Worm (Caenorhabditis elegans) whole organism, L4 larva: ENCODE data around the gene Y25C1A.14.

Experiments used
- F26F4.8 ChIP-seq: fragments of 200-800 bp; sonication (Bioruptor generic); conservative IDR thresholded peaks from 2 replicates; pipeline ENCODE4 v1.3.6; 2022; ENCODE audit warnings: missing genetic modification characterization, missing compliant biosample characterization
- F37D6.2 ChIP-seq: sonication (generic microtip); optimal IDR thresholded peaks from 2 replicates; lab custom pipeline; 2016; ENCODE audit warnings: mild to moderate bottlenecking, missing genetic modification characterization, missing compliant biosample characterization
- R02D3.7 ChIP-seq: fragments of 150-350 bp; sonication (generic microtip); optimal IDR thresholded peaks from 3 replicates; lab custom pipeline; 2014; ENCODE audit warnings: missing biosample characterization, missing genetic modification characterization
- T20F7.1 ChIP-seq: fragments of 200-800 bp; sonication (Bioruptor generic); optimal IDR thresholded peaks from 2 replicates; lab custom pipeline; 2018; ENCODE audit warnings: mild to moderate bottlenecking, missing genetic modification characterization, missing compliant biosample characterization
- ZK337.2 ChIP-seq: fragments of 200-800 bp; sonication (Bioruptor generic); IDR thresholded peaks from 2 replicates; pipeline ENCODE4 v1.3.6; 2022; ENCODE audit warnings: missing genetic modification reagents, missing genetic modification characterization, missing compliant biosample characterization
- ama-1 ChIP-seq: fragments of 150-350 bp; optimal IDR thresholded peaks from 2 replicates; lab custom pipeline; 2014; ENCODE audit warnings: inconsistent platforms, mixed read lengths
- arid-1 ChIP-seq: fragments of 200-800 bp; sonication (Bioruptor generic); conservative IDR thresholded peaks from 2 replicates; pipeline ENCODE4 v1.3.6; 2022; ENCODE audit warnings: missing genetic modification reagents, missing genetic modification characterization, missing compliant biosample characterization
- ceh-20 ChIP-seq: fragments of 200-800 bp; sonication (Bioruptor generic); IDR thresholded peaks from 2 replicates; pipeline ENCODE4 v1.3.6; 2022; ENCODE audit warnings: missing genetic modification reagents, missing genetic modification characterization, missing compliant biosample characterization
- ceh-32 ChIP-seq: sonication (generic microtip); optimal IDR thresholded peaks from 2 replicates; lab custom pipeline; 2016; ENCODE audit warnings: mild to moderate bottlenecking, missing genetic modification characterization, missing compliant biosample characterization; ENCODE audit not compliant: poor library complexity
- ces-1 ChIP-seq: fragments of 150-350 bp; sonication (generic microtip); optimal IDR thresholded peaks from 4 replicates; lab custom pipeline; 2014; ENCODE audit warnings: missing biosample characterization, missing genetic modification reagents, missing genetic modification characterization
- cey-2 ChIP-seq: sonication (generic microtip); optimal IDR thresholded peaks from 3 replicates; lab custom pipeline; 2017; ENCODE audit warnings: missing genetic modification characterization, mild to moderate bottlenecking, missing compliant biosample characterization, antibody characterized with exemption, borderline replicate concordance; ENCODE audit not compliant: insufficient read depth
- daf-12 ChIP-seq: fragments of 150-350 bp; optimal IDR thresholded peaks from 2 replicates; lab custom pipeline; 2014; ENCODE audit warnings: missing biosample characterization, missing genetic modification reagents, missing genetic modification characterization
- duxl-1 ChIP-seq: sonication (generic microtip); optimal IDR thresholded peaks from 2 replicates; lab custom pipeline; 2016; ENCODE audit warnings: mild to moderate bottlenecking, missing genetic modification characterization, moderate library complexity, missing compliant biosample characterization; ENCODE audit not compliant: poor library complexity
- egl-27 ChIP-seq: sonication (generic microtip); optimal IDR thresholded peaks from 3 replicates; lab custom pipeline; 2017; ENCODE audit warnings: missing biosample characterization, missing genetic modification reagents, missing genetic modification characterization
- hlh-11 ChIP-seq: fragments of 200-800 bp; sonication (Bioruptor generic); optimal IDR thresholded peaks from 2 replicates; lab custom pipeline; 2018; ENCODE audit warnings: mild to moderate bottlenecking, missing genetic modification characterization, missing compliant biosample characterization
- hlh-30 ChIP-seq: sonication (generic microtip); optimal IDR thresholded peaks from 2 replicates; lab custom pipeline; 2017; ENCODE audit warnings: antibody characterized with exemption, mild to moderate bottlenecking, missing genetic modification characterization, missing compliant biosample characterization; ENCODE audit not compliant: insufficient read depth
- lin-1 ChIP-seq: fragments of 200-800 bp; sonication (Bioruptor generic); IDR thresholded peaks from 2 replicates; pipeline ENCODE4 v1.3.6; 2022; ENCODE audit warnings: missing genetic modification reagents, missing genetic modification characterization, missing compliant biosample characterization
- lin-29 ChIP-seq: fragments of 200-800 bp; sonication (Bioruptor generic); IDR thresholded peaks from 2 replicates; pipeline ENCODE4 v1.3.6; 2022; ENCODE audit warnings: missing genetic modification reagents, missing genetic modification characterization, missing compliant biosample characterization
- lin-38 ChIP-seq: fragments of 200-800 bp; sonication (Bioruptor generic); IDR thresholded peaks from 2 replicates; pipeline ENCODE4 v1.3.6; 2022; ENCODE audit warnings: missing genetic modification reagents, missing genetic modification characterization, missing compliant biosample characterization
- madf-5 ChIP-seq, 2 experiments: fragments of 200-800 bp; sonication (Bioruptor generic); IDR thresholded peaks; 2 replicates each; pipeline ENCODE4 v1.3.6; 2022; ENCODE audit warnings: missing compliant biosample characterization in 2 of 2, missing genetic modification characterization in 2 of 2
- mdl-1 ChIP-seq, 2 experiments: fragments of 150-350 bp in 1 of 2; sonication (generic microtip) in 1 of 2; optimal IDR thresholded peaks; 2 replicates each; lab custom pipeline; 2014 to 2017; ENCODE audit warnings: missing biosample characterization in 2 of 2, missing genetic modification characterization in 2 of 2
- mes-2 ChIP-seq: sonication (generic microtip); optimal IDR thresholded peaks from 2 replicates; lab custom pipeline; 2016; ENCODE audit warnings: missing genotype, mild to moderate bottlenecking, missing genetic modification characterization, missing compliant biosample characterization; ENCODE audit not compliant: poor library complexity, severe bottlenecking
- mxl-3 ChIP-seq: fragments of 200-800 bp; sonication (Bioruptor generic); optimal IDR thresholded peaks from 2 replicates; lab custom pipeline; 2018; ENCODE audit warnings: mild to moderate bottlenecking, missing genetic modification characterization, missing compliant biosample characterization
- nhr-111 ChIP-seq: fragments of 200-800 bp; sonication (Bioruptor generic); optimal IDR thresholded peaks from 2 replicates; lab custom pipeline; 2018; ENCODE audit warnings: mild to moderate bottlenecking, missing genetic modification characterization, missing compliant biosample characterization
- nhr-28 ChIP-seq: fragments of 150-350 bp; optimal IDR thresholded peaks from 2 replicates; lab custom pipeline; 2014; ENCODE audit warnings: missing biosample characterization, missing genetic modification characterization
- nhr-48 ChIP-seq: sonication (generic microtip); optimal IDR thresholded peaks from 2 replicates; lab custom pipeline; 2016; ENCODE audit warnings: mild to moderate bottlenecking, missing genetic modification characterization, missing compliant biosample characterization
- nhr-6 ChIP-seq: fragments of 150-350 bp; optimal IDR thresholded peaks from 2 replicates; lab custom pipeline; 2014; ENCODE audit warnings: missing biosample characterization, missing genetic modification characterization
- nhr-77 ChIP-seq: fragments of 150-350 bp; optimal IDR thresholded peaks from 2 replicates; lab custom pipeline; 2014; ENCODE audit warnings: missing biosample characterization, missing genetic modification characterization
- pha-4 ChIP-seq, 2 experiments: fragments of 150-350 bp in 1 of 2; fragments of 200-800 bp in 1 of 2; sonication (Bioruptor generic) in 1 of 2; IDR thresholded peaks in 1 of 2; optimal IDR thresholded peaks in 1 of 2; 2 replicates each; pipeline versions ENCODE4 v1.3.6 to Lab custom; 2014 to 2022; ENCODE audit warnings: missing genetic modification characterization in 2 of 2, missing genetic modification reagents in 2 of 2, missing biosample characterization in 1 of 2, missing compliant biosample characterization in 1 of 2
- php-3 ChIP-seq: fragments of 200-800 bp; sonication (Bioruptor generic); IDR thresholded peaks from 2 replicates; pipeline ENCODE4 v1.3.6; 2022; ENCODE audit warnings: missing genetic modification reagents, missing genetic modification characterization, missing compliant biosample characterization
- rbr-2 ChIP-seq: sonication (generic microtip); optimal IDR thresholded peaks from 2 replicates; lab custom pipeline; 2016; ENCODE audit warnings: missing genotype, missing genetic modification characterization, missing compliant biosample characterization
- sdz-12 ChIP-seq: fragments of 200-800 bp; sonication (Bioruptor generic); optimal IDR thresholded peaks from 2 replicates; lab custom pipeline; 2018; ENCODE audit warnings: mild to moderate bottlenecking, missing genetic modification characterization, missing compliant biosample characterization
- set-16 ChIP-seq: fragments of 200-800 bp; sonication (Bioruptor generic); IDR thresholded peaks from 2 replicates; pipeline ENCODE4 v1.3.6; 2022; ENCODE audit warnings: missing genetic modification reagents, missing genetic modification characterization, missing compliant biosample characterization
- spr-1 ChIP-seq: sonication (generic microtip); optimal IDR thresholded peaks from 2 replicates; lab custom pipeline; 2016; ENCODE audit warnings: mild to moderate bottlenecking, missing genetic modification characterization, missing compliant biosample characterization
- spr-3 ChIP-seq: fragments of 200-800 bp; sonication (Bioruptor generic); optimal IDR thresholded peaks from 2 replicates; lab custom pipeline; 2018; ENCODE audit warnings: mild to moderate bottlenecking, missing genetic modification characterization, missing compliant biosample characterization
- unc-62 ChIP-seq, 3 experiments: fragments of 150-350 bp in 1 of 3; sonication (generic microtip); optimal IDR thresholded peaks in 2 of 3; peaks in 1 of 3; 1 replicate in 1 of 3; 2 replicates in 2 of 3; lab custom pipeline; 2014 to 2017; ENCODE audit warnings: missing biosample characterization in 3 of 3, missing genetic modification characterization in 3 of 3, missing genetic modification reagents in 3 of 3, missing genotype in 1 of 3
- vab-7 ChIP-seq: fragments of 200-800 bp; sonication (Bioruptor generic); IDR thresholded peaks from 2 replicates; pipeline ENCODE4 v1.3.6; 2022; ENCODE audit warnings: missing genetic modification reagents, missing genetic modification characterization, missing compliant biosample characterization
- zfp-2 ChIP-seq: sonication (generic microtip); optimal IDR thresholded peaks from 2 replicates; lab custom pipeline; 2016; ENCODE audit warnings: mild to moderate bottlenecking, missing genetic modification characterization, missing compliant biosample characterization
- zfp-3 ChIP-seq: fragments of 200-800 bp; sonication (Bioruptor generic); conservative IDR thresholded peaks from 2 replicates; pipeline ENCODE4 v1.3.6; 2022; ENCODE audit warnings: missing genetic modification reagents, missing genetic modification characterization, missing compliant biosample characterization
- zip-11 ChIP-seq: fragments of 200-800 bp; sonication (Bioruptor generic); IDR thresholded peaks from 2 replicates; pipeline ENCODE4 v1.3.6; 2022; ENCODE audit warnings: missing genetic modification characterization, missing compliant biosample characterization

The Y25C1A.14 gene

ce11 chrII:3062222-3062621, 34.5 kb downstream of the Y25C1A.14 start (continued):
- TF ChIP-seq duxl-1 (tag; lab: Kevin White, UChicago) = peak; percentile 72
- TF ChIP-seq lin-1 = peak; percentile 83
- no peak for TF ChIP-seq nhr-111 (GFP tag; lab: Kevin White, UChicago)
- TF ChIP-seq hlh-11 = peak; percentile 36
- TF ChIP-seq hlh-30 (tag; lab: Kevin White, UChicago) = peak; percentile 69
- TF ChIP-seq spr-1 (tag; lab: Kevin White, UChicago) = no peak
- TF ChIP-seq nhr-48 (tag; lab: Kevin White, UChicago) = peak; percentile 14
- TF ChIP-seq ceh-20 (GFP tag; lab: Robert Waterston, UW) = peak; percentile 51; the same call in 1 of the 2 replicates
- TF ChIP-seq T20F7.1 (GFP tag; lab: Kevin White, UChicago) = no peak
- peak; percentile 62; the same call in 1 of the 2 replicates for TF ChIP-seq F26F4.8
- TF ChIP-seq madf-5 (GFP tag; IDR thresholded peaks at IDR 0.05; lab: Robert Waterston, UW) = peak; percentile 68 to 84; a peak in 2 of 4 replicates
- no peak for TF ChIP-seq R02D3.7 (tag; lab: Kevin White, UChicago)
- TF ChIP-seq egl-27 (tag; lab: Kevin White, UChicago) = no peak
- TF ChIP-seq arid-1 (GFP tag; lab: Robert Waterston, UW) = peak; percentile 65
- TF ChIP-seq vab-7 (GFP tag; lab: Robert Waterston, UW) = peak; percentile 75
- peak; percentile 69; the same call in 1 of the 2 replicates for TF ChIP-seq zfp-3
- peak; percentile 21 for TF ChIP-seq nhr-28 (tag; lab: Kevin White, UChicago)
- peak in 1 of 2 experiments; percentile 4 for TF ChIP-seq mdl-1 (tag; optimal IDR thresholded peaks at IDR 0.05; lab: Kevin White, UChicago)
- peak; percentile 75; the same call in 1 of the 2 replicates for TF ChIP-seq pha-4 (GFP tag; IDR thresholded peaks at IDR 0.05; lab: Robert Waterston, UW)
- no peak for TF ChIP-seq pha-4 (tag; optimal IDR thresholded peaks at IDR 0.05; lab: Kevin White, UChicago)
- peak; percentile 69 for TF ChIP-seq mes-2 (tag; lab: Kevin White, UChicago)

- TF ChIP-seq ces-1 (GFP tag; lab: Kevin White, UChicago) (no peak), sdz-12 (GFP tag; lab: Kevin White, UChicago) (peak; percentile 19), set-16 (GFP tag; lab: Robert Waterston, UW) (peak; percentile 83)
Observed at ce11 chrII:3061605-3062004, 35.2 kb downstream of the Y25C1A.14 start.

DNA sequence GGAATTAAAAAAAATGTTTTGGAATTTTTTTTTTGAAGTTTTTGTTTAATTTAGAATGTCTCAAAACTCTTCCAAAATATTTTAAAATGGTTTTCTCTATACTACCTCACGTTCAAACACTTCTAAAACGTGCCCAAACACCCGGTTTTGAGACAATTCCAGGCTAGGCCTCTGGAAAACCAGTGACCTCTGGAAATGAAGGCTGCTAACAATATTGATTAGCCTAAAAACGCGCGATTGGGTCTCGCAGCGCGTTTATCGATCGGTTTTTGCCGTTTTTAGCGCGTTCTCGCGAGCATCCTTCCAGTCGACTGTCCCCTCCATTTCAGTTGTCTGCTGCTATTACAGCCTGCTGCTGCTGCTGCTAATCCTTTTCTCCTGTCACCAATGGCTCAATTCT, 36.0 kb downstream of the Y25C1A.14 start, which contains the start of gene Y25C1A.6:
Y25C1A.6 (plus strand) TSS at position 301 of the 400 bp plus-strand sequence.
- TF ChIP-seq php-3 = no peak
- TF ChIP-seq ZK337.2 = no peak
- TF ChIP-seq mes-2 (tag; lab: Kevin White, UChicago) = no peak
- TF ChIP-seq rbr-2 (tag; lab: Kevin White, UChicago) = no peak
- no peak for TF ChIP-seq lin-29 (GFP tag; lab: Robert Waterston, UW)
- no peak for TF ChIP-seq cey-2
- no peak for TF ChIP-seq spr-3 (GFP tag; lab: Kevin White, UChicago)
- no peak for TF ChIP-seq F37D6.2 (tag; lab: Kevin White, UChicago)
- TF ChIP-seq ceh-32 (tag; lab: Kevin White, UChicago) = no peak
- TF ChIP-seq nhr-77 (tag; lab: Kevin White, UChicago) = no peak
- no peak for TF ChIP-seq nhr-6 (tag; lab: Kevin White, UChicago)
- no peak for TF ChIP-seq zip-11
- no peak for TF ChIP-seq lin-38 (GFP tag; lab: Robert Waterston, UW)
- no peak for TF ChIP-seq egl-27 (tag; lab: Kevin White, UChicago)
- TF ChIP-seq zfp-2 = no peak
- TF ChIP-seq ama-1 = no peak
- no peak for TF ChIP-seq mxl-3 (GFP tag; lab: Kevin White, UChicago)
- no peak for TF ChIP-seq unc-62 (GFP tag; optimal IDR thresholded peaks at IDR 0.05 in 1 of 2; lab: Kevin White, UChicago)
- no peak for TF ChIP-seq unc-62 (tag; optimal IDR thresholded peaks at IDR 0.05; lab: Kevin White, UChicago)
- TF ChIP-seq daf-12 (tag; lab: Kevin White, UChicago) = no peak
